Worm (Caenorhabditis elegans): ENCODE data around the gene his-64.
"Not testable (repeated sequence)": the region's sequence is repeated elsewhere in the genome, so short reads cannot be mapped to it uniquely, and the experiment has no call there.

DNA sequence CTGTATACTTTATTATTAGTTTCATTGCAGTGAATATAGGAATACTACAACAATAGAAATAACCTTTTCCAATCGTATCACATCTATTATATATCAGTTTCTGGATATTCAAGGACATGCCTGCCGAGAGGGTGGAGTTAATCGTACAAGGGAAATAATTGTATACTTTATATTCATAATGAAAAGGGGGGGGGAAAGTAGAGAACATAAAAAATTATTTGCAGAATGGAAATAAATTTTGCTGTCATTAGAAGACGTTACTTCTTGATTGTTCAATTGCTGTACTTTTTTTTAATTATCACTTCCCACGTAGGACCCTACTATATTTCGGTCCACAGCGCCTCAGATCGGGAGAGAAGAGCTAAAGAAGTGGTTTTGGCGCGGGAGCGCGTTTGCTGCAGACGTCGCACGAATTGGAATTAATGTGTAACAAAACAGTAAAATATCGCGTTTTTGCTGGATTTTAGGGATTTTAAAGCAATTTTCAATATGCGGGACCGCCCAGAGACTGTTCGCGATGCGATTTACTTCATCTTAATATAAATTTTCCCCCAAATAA is 8.6 kb upstream of the his-64 start, which contains the start of gene dsl-6:
- not testable (repeated sequence) for TF ChIP-seq mep-1 (tag; optimal IDR thresholded peaks at IDR 0.05); bed-3 (GFP tag; optimal IDR thresholded peaks at IDR 0.05)
